Fruit fly (Drosophila melanogaster) whole organism, embryonic: ENCODE data around the gene CG2617.
A peak's percentile ranks its signal among the peaks of the same experiment; 100 is the strongest.

ENCODE experiments used
- BEAF-32 ChIP-seq: fragments of 200-800 bp; sonication (Bioruptor generic); optimal IDR thresholded peaks from 3 replicates; lab custom pipeline; 2017; ENCODE audit warnings: missing biosample characterization, missing genetic modification characterization, mild to moderate bottlenecking, moderate library complexity, missing genetic modification reagents
- BtbVII ChIP-seq: fragments of 200-800 bp; sonication (Bioruptor generic); optimal IDR thresholded peaks from 3 replicates; lab custom pipeline; 2017; ENCODE audit warnings: missing biosample characterization, mild to moderate bottlenecking, missing genetic modification characterization
- CG10321 ChIP-seq: fragments of 200-800 bp; sonication (Bioruptor generic); IDR thresholded peaks from 2 replicates; pipeline ENCODE4 v1.3.6; 2022; ENCODE audit warnings: missing biosample characterization, missing genetic modification characterization
- CG10431 ChIP-seq: fragments of 200-800 bp; sonication (Bioruptor generic); optimal IDR thresholded peaks from 3 replicates; lab custom pipeline; 2018; ENCODE audit warnings: missing biosample characterization, mild to moderate bottlenecking, missing genetic modification characterization
- CG10543 ChIP-seq: fragments of 200-800 bp; sonication (Bioruptor generic); optimal IDR thresholded peaks from 3 replicates; lab custom pipeline; 2017; ENCODE audit warnings: missing biosample characterization, mild to moderate bottlenecking, missing genetic modification characterization, moderate library complexity
- CG11560 ChIP-seq: fragments of 200-800 bp; sonication (Bioruptor generic); IDR thresholded peaks from 3 replicates; pipeline ENCODE4 v1.3.6; 2022; ENCODE audit warnings: missing biosample characterization, missing genetic modification characterization
- CG16813 ChIP-seq: fragments of 200-800 bp; sonication (Bioruptor generic); IDR thresholded peaks from 3 replicates; pipeline ENCODE4 v1.3.6; 2022; ENCODE audit warnings: missing biosample characterization, missing genetic modification characterization; ENCODE audit not compliant: partially characterized antibody
- CG16815 ChIP-seq: fragments of 200-800 bp; sonication (Bioruptor generic); optimal IDR thresholded peaks from 3 replicates; lab custom pipeline; 2017; ENCODE audit warnings: missing biosample characterization, mild to moderate bottlenecking, missing genetic modification characterization
- CG18262 ChIP-seq: fragments of 200-800 bp; optimal IDR thresholded peaks from 3 replicates; lab custom pipeline; 2019; ENCODE audit warnings: missing biosample characterization, mild to moderate bottlenecking, missing genetic modification characterization, moderate library complexity
- CG1832 ChIP-seq: fragments of 200-800 bp; sonication (Bioruptor generic); optimal IDR thresholded peaks from 2 replicates; lab custom pipeline; 2017; ENCODE audit warnings: missing biosample characterization, mild to moderate bottlenecking, missing genetic modification characterization, inconsistent platforms
- CG32767 ChIP-seq: fragments of 200-800 bp; sonication (Bioruptor generic); IDR thresholded peaks from 2 replicates; pipeline ENCODE4 v1.3.6; 2022; ENCODE audit warnings: missing biosample characterization, missing genetic modification characterization
- CG33213 ChIP-seq: fragments of 200-800 bp; sonication (Bioruptor generic); optimal IDR thresholded peaks from 3 replicates; lab custom pipeline; 2016; ENCODE audit warnings: missing biosample characterization, missing genetic modification characterization
- CG34376 ChIP-seq: fragments of 200-800 bp; sonication (Bioruptor generic); optimal IDR thresholded peaks from 2 replicates; lab custom pipeline; 2018; ENCODE audit warnings: missing biosample characterization, mild to moderate bottlenecking, missing genetic modification characterization
- CG34422 ChIP-seq: fragments of 200-800 bp; sonication (Bioruptor generic); IDR thresholded peaks from 3 replicates; pipeline ENCODE4 v1.3.6; 2022; ENCODE audit warnings: missing biosample characterization, missing genetic modification characterization
- CG4820 ChIP-seq: fragments of 200-800 bp; sonication (Bioruptor generic); optimal IDR thresholded peaks from 3 replicates; lab custom pipeline; 2016; ENCODE audit warnings: missing biosample characterization, missing genetic modification characterization
- CG6683 ChIP-seq: fragments of 200-800 bp; sonication (Bioruptor generic); optimal IDR thresholded peaks from 2 replicates; lab custom pipeline; 2017; ENCODE audit warnings: missing biosample characterization, mild to moderate bottlenecking, missing genetic modification characterization, missing genetic modification reagents
- CG6854 ChIP-seq: fragments of 200-800 bp; sonication (Bioruptor generic); optimal IDR thresholded peaks from 3 replicates; lab custom pipeline; 2017; ENCODE audit warnings: missing biosample characterization, mild to moderate bottlenecking, missing genetic modification characterization
- CG7786 ChIP-seq: fragments of 200-800 bp; sonication (Bioruptor generic); optimal IDR thresholded peaks from 2 replicates; lab custom pipeline; 2016; ENCODE audit warnings: missing biosample characterization, missing genetic modification characterization
- CoRest ChIP-seq: fragments of 200-800 bp; sonication (Bioruptor generic); optimal IDR thresholded peaks from 3 replicates; lab custom pipeline; 2018; ENCODE audit warnings: missing biosample characterization, mild to moderate bottlenecking, missing genetic modification characterization, moderate library complexity
- Deaf1 ChIP-seq: fragments of 200-800 bp; optimal IDR thresholded peaks from 3 replicates; lab custom pipeline; 2019; ENCODE audit warnings: missing biosample characterization, mild to moderate bottlenecking, missing genetic modification characterization, moderate library complexity
- Med ChIP-seq: fragments of 200-800 bp; sonication (Bioruptor generic); peaks from one replicate; lab custom pipeline; 2016; ENCODE audit warnings: missing biosample characterization, missing genetic modification characterization, mild to moderate bottlenecking, inconsistent platforms, moderate library complexity
- Oaz ChIP-seq: fragments of 200-800 bp; sonication (Bioruptor generic); IDR thresholded peaks from 2 replicates; pipeline ENCODE4 v1.3.6; 2022; ENCODE audit warnings: missing biosample characterization, missing genetic modification characterization
- Ravus ChIP-seq: fragments of 200-800 bp; sonication (Bioruptor generic); IDR thresholded peaks from 2 replicates; pipeline ENCODE4 v1.3.6; 2022; ENCODE audit warnings: missing biosample characterization, missing genetic modification characterization
- Scr ChIP-seq: fragments of 200-800 bp; sonication (Bioruptor generic); IDR thresholded peaks from 2 replicates; pipeline ENCODE4 v1.3.6; 2022; ENCODE audit warnings: missing biosample characterization, missing genetic modification characterization; ENCODE audit not compliant: partially characterized antibody
- Sry-δ ChIP-seq: fragments of 200-800 bp; sonication (Bioruptor generic); optimal IDR thresholded peaks from 2 replicates; lab custom pipeline; 2016; ENCODE audit warnings: missing biosample characterization, missing genetic modification characterization
- Usf ChIP-seq: fragments of 200-800 bp; sonication (Bioruptor generic); optimal IDR thresholded peaks from 2 replicates; lab custom pipeline; 2017; ENCODE audit warnings: missing genotype, missing biosample characterization, missing genetic modification characterization
- ac ChIP-seq: fragments of 200-800 bp; sonication (Bioruptor generic); optimal IDR thresholded peaks from 3 replicates; lab custom pipeline; 2017; ENCODE audit warnings: missing biosample characterization, mild to moderate bottlenecking, missing genetic modification characterization
- br ChIP-seq: fragments of >200 bp; optimal IDR thresholded peaks from 2 replicates; lab custom pipeline; 2017
- chinmo ChIP-seq: fragments of 200-800 bp; sonication (Bioruptor generic); IDR thresholded peaks from 4 replicates; pipeline ENCODE4 v1.3.6; 2022; ENCODE audit warnings: missing biosample characterization, missing genetic modification characterization; ENCODE audit not compliant: partially characterized antibody
- crol ChIP-seq: fragments of 200-800 bp; sonication (Bioruptor generic); IDR thresholded peaks from 2 replicates; pipeline ENCODE4 v1.3.6; 2022; ENCODE audit warnings: missing biosample characterization, missing genetic modification characterization
- ewg ChIP-seq: fragments of 200-800 bp; sonication (Bioruptor generic); optimal IDR thresholded peaks from 3 replicates; lab custom pipeline; 2017; ENCODE audit warnings: mild to moderate bottlenecking, missing biosample characterization, missing genetic modification reagents, missing genetic modification characterization
- ftz-f1 ChIP-seq: fragments of 200-800 bp; sonication (Bioruptor generic); optimal IDR thresholded peaks from 2 replicates; lab custom pipeline; 2016; ENCODE audit warnings: missing biosample characterization, missing genetic modification characterization
- inv ChIP-seq: fragments of 200-800 bp; sonication (Bioruptor generic); IDR thresholded peaks from 2 replicates; pipeline ENCODE4 v1.3.6; 2022; ENCODE audit warnings: missing biosample characterization, missing genetic modification characterization; ENCODE audit not compliant: partially characterized antibody
- lab ChIP-seq: fragments of 200-800 bp; sonication (Bioruptor generic); optimal IDR thresholded peaks from 3 replicates; lab custom pipeline; 2017; ENCODE audit warnings: missing biosample characterization, missing genetic modification characterization, mild to moderate bottlenecking, moderate library complexity, missing genetic modification reagents
- lov ChIP-seq, 2 experiments: fragments of 200-800 bp in 1 of 2; fragments of >200 bp in 1 of 2; sonication (Bioruptor generic) in 1 of 2; IDR thresholded peaks in 1 of 2; optimal IDR thresholded peaks in 1 of 2; 2 replicates in 1 of 2; 3 replicates in 1 of 2; pipeline versions ENCODE4 v1.3.6 to Lab custom; 2017 to 2022; ENCODE audit warnings: missing biosample characterization in 1 of 2, missing genetic modification characterization in 1 of 2
- mld ChIP-seq: fragments of 200-800 bp; sonication (Bioruptor generic); IDR thresholded peaks from 3 replicates; pipeline ENCODE4 v1.3.6; 2022; ENCODE audit warnings: missing biosample characterization, missing genetic modification characterization; ENCODE audit not compliant: partially characterized antibody
- nau ChIP-seq: fragments of 200-800 bp; sonication (Bioruptor generic); optimal IDR thresholded peaks from 3 replicates; lab custom pipeline; 2017; ENCODE audit warnings: missing biosample characterization, mild to moderate bottlenecking, missing genetic modification characterization, missing genetic modification reagents
- oc ChIP-seq: fragments of 200-800 bp; sonication (Bioruptor generic); optimal IDR thresholded peaks from 2 replicates; lab custom pipeline; 2018; ENCODE audit warnings: missing biosample characterization, mild to moderate bottlenecking, missing genetic modification characterization, moderate library complexity
- onecut ChIP-seq: fragments of 200-800 bp; sonication (Bioruptor generic); IDR thresholded peaks from 2 replicates; pipeline ENCODE4 v1.3.6; 2022; ENCODE audit warnings: missing biosample characterization, missing genetic modification characterization
- pita ChIP-seq: fragments of 200-800 bp; sonication (Bioruptor generic); optimal IDR thresholded peaks from 2 replicates; lab custom pipeline; 2017; ENCODE audit warnings: missing biosample characterization, mild to moderate bottlenecking, missing genetic modification characterization
- pum ChIP-seq: fragments of 200-800 bp; sonication (Bioruptor generic); optimal IDR thresholded peaks from 2 replicates; lab custom pipeline; 2016; ENCODE audit warnings: missing biosample characterization, missing genetic modification characterization
- rib ChIP-seq: fragments of 200-800 bp; sonication (Bioruptor generic); IDR thresholded peaks from 2 replicates; pipeline ENCODE4 v1.3.6; 2022; ENCODE audit warnings: missing biosample characterization, missing genetic modification characterization
- scrt ChIP-seq: fragments of 200-800 bp; sonication (Bioruptor generic); optimal IDR thresholded peaks from 2 replicates; lab custom pipeline; 2018; ENCODE audit warnings: missing biosample characterization, mild to moderate bottlenecking, missing genetic modification characterization, moderate library complexity
- sens ChIP-seq: fragments of 200-800 bp; sonication (Bioruptor generic); peaks from one replicate; lab custom pipeline; 2016; ENCODE audit warnings: missing biosample characterization, missing genetic modification characterization
- sens-2 ChIP-seq: fragments of 200-800 bp; sonication (Bioruptor generic); IDR thresholded peaks from 2 replicates; pipeline ENCODE4 v1.3.6; 2022; ENCODE audit warnings: missing biosample characterization, missing genetic modification characterization
- seq ChIP-seq: fragments of 200-800 bp; sonication (Bioruptor generic); IDR thresholded peaks from 2 replicates; pipeline ENCODE4 v1.3.6; 2022; ENCODE audit warnings: missing biosample characterization, missing genetic modification characterization
- slou ChIP-seq: fragments of 200-800 bp; sonication (Bioruptor generic); optimal IDR thresholded peaks from 3 replicates; lab custom pipeline; 2016; ENCODE audit warnings: missing biosample characterization, missing genetic modification characterization
- sna ChIP-seq: fragments of 200-800 bp; sonication (Bioruptor generic); IDR thresholded peaks from 2 replicates; pipeline ENCODE4 v1.3.6; 2022; ENCODE audit warnings: missing biosample characterization, missing genetic modification characterization; ENCODE audit not compliant: partially characterized antibody
- sug ChIP-seq: fragments of 200-800 bp; optimal IDR thresholded peaks from 2 replicates; lab custom pipeline; 2019; ENCODE audit warnings: missing biosample characterization, mild to moderate bottlenecking, missing genetic modification characterization, moderate library complexity

CG2617 gene

dm6 chr2L:20716712-20717111, 34.5 kb downstream of the CG2617 start:
- TF ChIP-seq Ravus (GFP tag; lab: Robert Waterston, UW), result no peak
- no peak for TF ChIP-seq Oaz (GFP tag; lab: Robert Waterston, UW)
- TF ChIP-seq lab, result no peak
- no peak for TF ChIP-seq slou (GFP tag; lab: Kevin White, UChicago)
- TF ChIP-seq CG4820, result no peak
- TF ChIP-seq CG32767 (GFP tag; lab: Robert Waterston, UW), result no peak
- no peak for TF ChIP-seq CG18262 (tag; lab: Kevin White, UChicago)
- no peak for TF ChIP-seq pita (GFP tag; lab: Kevin White, UChicago)
- no peak for TF ChIP-seq Scr (GFP tag; lab: Robert Waterston, UW)

dm6 chr2L:20720011-20720410, 37.8 kb downstream of the CG2617 start:
- no peak for TF ChIP-seq sna (GFP tag; lab: Robert Waterston, UW)
- no peak for TF ChIP-seq ac (GFP tag; lab: Kevin White, UChicago)
- TF ChIP-seq nau (GFP tag; lab: Kevin White, UChicago), result no peak
- peak; percentile 98 for TF ChIP-seq ewg (GFP tag; lab: Kevin White, UChicago)
- TF ChIP-seq CG6854 (GFP tag; lab: Kevin White, UChicago), result no peak
- TF ChIP-seq CG10543, result no peak
- no peak for TF ChIP-seq CG33213 (GFP tag; lab: Kevin White, UChicago)
- TF ChIP-seq CoRest, result no peak
- no peak for TF ChIP-seq pita (GFP tag; lab: Kevin White, UChicago)
- TF ChIP-seq inv (GFP tag; lab: Robert Waterston, UW), result no peak
- TF ChIP-seq CG10431 (GFP tag; lab: Kevin White, UChicago), result no peak
- TF ChIP-seq mld (GFP tag; lab: Robert Waterston, UW), result no peak
- peak; percentile 60 for TF ChIP-seq CG1832
- TF ChIP-seq BtbVII (GFP tag; lab: Kevin White, UChicago), result peak; percentile 96
- TF ChIP-seq CG11560 (tag; lab: Robert Waterston, UW), result no peak
- TF ChIP-seq Usf, result no peak
- TF ChIP-seq onecut (GFP tag; lab: Robert Waterston, UW), result peak; percentile 97
- peak; percentile 89 for TF ChIP-seq CG10321 (GFP tag; lab: Robert Waterston, UW)
- TF ChIP-seq sug (tag; lab: Kevin White, UChicago), result no peak
- no peak for TF ChIP-seq oc
- no peak for TF ChIP-seq CG6683 (GFP tag; lab: Kevin White, UChicago)
- no peak for TF ChIP-seq CG16815 (GFP tag; lab: Kevin White, UChicago)
- TF ChIP-seq CG34376 (GFP tag; lab: Kevin White, UChicago), result no peak
- TF ChIP-seq sens-2 (GFP tag; lab: Robert Waterston, UW), result no peak
- TF ChIP-seq lov (optimal IDR thresholded peaks at IDR 0.05; lab: Kevin White, UChicago), result no peak
- no peak for TF ChIP-seq lov (GFP tag; IDR thresholded peaks at IDR 0.05; lab: Robert Waterston, UW)
- peak; percentile 69 for TF ChIP-seq sens (GFP tag; lab: Kevin White, UChicago)
- TF ChIP-seq seq (GFP tag; lab: Robert Waterston, UW), result no peak
- peak; percentile 64; the same call in 1 of the 4 replicates for TF ChIP-seq chinmo (GFP tag; lab: Robert Waterston, UW)
- TF ChIP-seq br (lab: Kevin White, UChicago), result no peak
- no peak for TF ChIP-seq CG7786 (GFP tag; lab: Kevin White, UChicago)
- no peak for TF ChIP-seq CG16813
- peak; percentile 69 for TF ChIP-seq Med (GFP tag; lab: Kevin White, UChicago)
- peak; percentile 88 for TF ChIP-seq crol (GFP tag; lab: Robert Waterston, UW)
- no peak for TF ChIP-seq pum (GFP tag; lab: Kevin White, UChicago)
- no peak for TF ChIP-seq Sry-δ (GFP tag; lab: Kevin White, UChicago)
- TF ChIP-seq CG34422 (GFP tag; lab: Robert Waterston, UW), result peak; percentile 45; the same call in 1 of the 3 replicates
- no peak for TF ChIP-seq BEAF-32 (GFP tag; lab: Kevin White, UChicago)
- TF ChIP-seq scrt, result peak; percentile 26
- TF ChIP-seq rib (GFP tag; lab: Robert Waterston, UW), result no peak
- peak; percentile 61 for TF ChIP-seq Deaf1 (tag; lab: Kevin White, UChicago)
- peak; percentile 13 for TF ChIP-seq ftz-f1 (GFP tag; lab: Kevin White, UChicago)
